Worm (Caenorhabditis elegans) whole organism, L4/young adult: ENCODE results near the gene osm-12.
"Not testable (repeated sequence)": the region's sequence is repeated elsewhere in the genome, so short reads cannot be mapped to it uniquely, and the experiment has no call there.

Experiments used
- W03F9.2 ChIP-seq: fragments of 150-350 bp; optimal IDR thresholded peaks from 2 replicates; lab custom pipeline; 2014; ENCODE audit warnings: missing biosample characterization, missing genetic modification characterization
- dao-5 ChIP-seq: sonication (generic microtip); optimal IDR thresholded peaks from 2 replicates; lab custom pipeline; 2016; ENCODE audit warnings: missing genotype, missing genetic modification characterization, moderate library complexity, missing compliant biosample characterization
- him-1 ChIP-seq: sonication (generic microtip); optimal IDR thresholded peaks from 2 replicates; lab custom pipeline; 2016; ENCODE audit warnings: missing genotype, missing genetic modification reagents, missing genetic modification characterization, missing compliant biosample characterization

osm-12 gene

DNA sequence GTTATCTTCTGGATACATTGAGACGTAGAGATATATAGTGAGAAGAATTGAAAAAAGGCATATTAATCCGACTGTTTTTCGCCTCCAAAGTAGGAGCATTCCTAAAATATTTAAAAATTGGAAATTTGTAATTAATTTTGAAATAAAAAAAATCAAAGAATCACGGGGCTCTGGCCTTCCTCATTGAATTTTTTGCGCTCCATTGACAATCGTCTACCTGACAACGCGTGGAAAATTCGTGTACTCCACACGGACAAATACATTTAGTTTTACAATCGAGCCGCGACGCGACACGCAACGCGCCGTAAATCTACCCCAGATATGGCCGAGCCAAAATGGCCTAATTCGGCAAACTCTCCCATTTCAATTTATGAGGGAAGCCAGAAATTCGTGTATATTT lies 25.2 kb downstream of the osm-12 start, which contains the start of gene gly-11:
Gene gly-11 (minus strand): TSS at position 101 of the 400 bp plus-strand sequence.
- not testable (repeated sequence) for TF ChIP-seq W03F9.2 (tag; lab: Kevin White, UChicago); him-1; dao-5

DNA sequence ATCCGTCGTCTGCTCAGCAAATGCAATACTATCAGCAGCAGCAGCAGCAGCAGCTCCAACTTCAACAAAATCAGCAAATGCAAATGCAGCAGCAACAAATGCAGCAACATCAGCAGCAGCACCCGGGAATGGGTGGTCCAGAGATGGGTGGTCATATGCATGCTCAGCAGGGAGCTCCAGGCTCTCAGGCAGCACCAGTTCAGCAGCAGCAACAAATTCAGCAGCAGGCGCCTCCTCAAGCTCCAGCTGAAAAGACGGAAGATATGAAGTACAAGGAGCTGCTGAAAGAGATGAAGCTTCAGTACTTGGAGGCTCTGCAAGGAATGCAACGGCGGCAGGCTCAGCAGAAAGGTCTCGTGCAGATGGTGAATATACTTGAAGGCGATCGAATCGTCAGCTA lies 35.3 kb downstream of the osm-12 start:
- no peak for TF ChIP-seq W03F9.2 (tag; lab: Kevin White, UChicago)
- TF ChIP-seq dao-5, result no peak
- no peak for TF ChIP-seq him-1

DNA sequence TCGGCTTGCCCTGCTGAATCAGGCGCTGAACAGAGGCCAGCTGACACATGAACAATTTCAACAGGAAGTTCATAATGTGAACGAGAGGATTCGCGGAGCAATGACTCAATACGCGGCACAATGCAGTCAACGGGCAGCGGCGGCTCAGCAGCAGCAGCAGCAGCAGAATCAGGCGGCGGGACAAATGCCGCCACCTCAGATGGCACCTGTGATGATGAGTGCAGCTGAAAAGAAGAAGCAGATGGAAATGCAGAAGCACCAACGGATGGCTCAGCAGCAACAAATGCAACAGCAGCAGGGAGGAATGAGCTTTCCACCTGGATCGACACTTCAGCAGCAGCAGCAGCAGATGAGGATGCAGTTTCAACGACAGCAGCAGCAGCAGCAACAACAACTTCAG lies 37.0 kb downstream of the osm-12 start:
- TF ChIP-seq W03F9.2 (tag; lab: Kevin White, UChicago), result no peak
- no peak for TF ChIP-seq dao-5
- TF ChIP-seq him-1, result no peak

- TF ChIP-seq dao-5, result no peak
- TF ChIP-seq W03F9.2 (tag; lab: Kevin White, UChicago), result no peak
- no peak for TF ChIP-seq him-1
These were observed 37.9 kb downstream of the osm-12 start for ce11 chrIII:12164414-12164813.

ce11 chrIII:12160929-12161328 lies 41.4 kb downstream of the osm-12 start:
- no peak for TF ChIP-seq dao-5
- TF ChIP-seq him-1, result no peak
- no peak for TF ChIP-seq W03F9.2 (tag; lab: Kevin White, UChicago)

DNA sequence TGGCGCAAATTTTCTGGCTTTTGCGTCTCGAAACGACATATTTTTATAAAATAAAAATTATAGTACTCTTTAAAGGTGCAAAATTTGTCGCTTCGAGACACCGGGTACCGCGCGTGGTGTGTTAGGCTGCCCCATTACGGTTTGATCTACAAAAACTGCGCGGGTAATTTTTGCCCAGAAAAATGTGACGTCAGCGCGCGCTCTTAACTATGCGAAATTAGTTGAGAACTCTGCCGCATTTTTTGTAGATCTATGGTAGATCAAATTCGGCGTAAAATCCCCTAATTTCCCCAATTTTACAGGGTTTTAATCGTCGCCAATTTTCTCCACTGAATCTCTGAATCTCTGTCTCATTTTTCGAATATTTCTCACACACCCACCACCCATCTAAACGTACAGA lies 41.9 kb downstream of the osm-12 start, which contains the start of gene Y75B8A.8:
Gene Y75B8A.8 (plus strand): TSS at position 301 of the 400 bp plus-strand sequence.
- TF ChIP-seq W03F9.2 (tag; lab: Kevin White, UChicago) (no peak), him-1 (no peak), dao-5 (no peak)

- TF ChIP-seq W03F9.2 (tag; lab: Kevin White, UChicago), result no peak
- TF ChIP-seq him-1, result no peak
- no peak for TF ChIP-seq dao-5
These were observed 43.1 kb downstream of the osm-12 start for ce11 chrIII:12159208-12159607.

- TF ChIP-seq dao-5, result no peak
These were observed 44.8 kb downstream of the osm-12 start for ce11 chrIII:12157576-12157975.

ce11 chrIII:12156582-12156981 lies 45.8 kb downstream of the osm-12 start:
- TF ChIP-seq him-1, result no peak
- TF ChIP-seq W03F9.2 (tag; lab: Kevin White, UChicago), result no peak
- no peak for TF ChIP-seq dao-5

DNA sequence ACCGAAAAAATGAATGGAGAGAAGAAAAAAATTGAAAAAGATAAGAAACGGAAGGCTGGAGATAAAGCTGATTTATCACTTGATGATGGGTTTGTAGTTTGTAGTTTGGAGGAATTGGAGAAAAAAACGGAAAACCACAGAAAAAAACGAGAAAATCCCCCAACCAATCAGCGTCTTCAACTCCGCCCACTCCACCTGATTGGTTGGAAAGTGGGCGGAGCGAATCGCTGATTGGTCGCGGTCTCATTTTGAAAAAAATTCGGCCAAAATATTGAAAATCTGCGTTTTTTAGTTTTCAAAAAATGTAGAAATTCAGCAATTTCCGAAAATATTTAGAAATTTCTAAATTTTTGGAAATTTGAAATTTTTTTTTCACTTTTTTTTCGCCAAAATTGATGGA lies 46.6 kb downstream of the osm-12 start:
- TF ChIP-seq dao-5 (no peak), W03F9.2 (tag; lab: Kevin White, UChicago) (no peak), him-1 (no peak)

DNA sequence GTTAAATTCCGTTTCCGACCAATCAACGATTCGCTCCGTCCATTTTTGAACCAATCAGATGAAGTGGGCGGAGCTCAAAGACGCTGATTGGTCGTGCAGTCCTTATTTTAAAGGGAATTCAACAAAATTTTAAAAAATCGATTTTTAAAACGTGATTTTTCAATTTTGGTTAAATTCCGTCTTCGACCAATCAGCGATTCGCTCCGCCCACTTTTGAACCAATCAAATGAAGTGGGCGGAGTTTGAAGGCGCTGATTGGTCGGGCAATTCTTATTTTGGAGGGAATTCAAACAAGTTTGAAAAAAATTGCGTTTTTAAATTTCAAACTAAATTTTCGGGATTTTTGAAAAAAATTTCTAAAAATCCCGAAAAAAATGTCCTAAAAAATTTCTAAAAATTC lies 48.8 kb downstream of the osm-12 start:
- TF ChIP-seq W03F9.2 (tag; lab: Kevin White, UChicago) (no peak), him-1 (no peak), dao-5 (no peak)

ce11 chrIII:12152599-12152998 lies 49.7 kb downstream of the osm-12 start, which contains the start of gene Y75B8A.7:
TSS of gene Y75B8A.7 (plus strand) at chrIII:12152899.
- TF ChIP-seq dao-5 (no peak), W03F9.2 (tag; lab: Kevin White, UChicago) (no peak), him-1 (no peak)

ce11 chrIII:12152157-12152556 lies 50.2 kb downstream of the osm-12 start:
- TF ChIP-seq W03F9.2 (tag; lab: Kevin White, UChicago) (no peak), him-1 (no peak), dao-5 (no peak)

DNA sequence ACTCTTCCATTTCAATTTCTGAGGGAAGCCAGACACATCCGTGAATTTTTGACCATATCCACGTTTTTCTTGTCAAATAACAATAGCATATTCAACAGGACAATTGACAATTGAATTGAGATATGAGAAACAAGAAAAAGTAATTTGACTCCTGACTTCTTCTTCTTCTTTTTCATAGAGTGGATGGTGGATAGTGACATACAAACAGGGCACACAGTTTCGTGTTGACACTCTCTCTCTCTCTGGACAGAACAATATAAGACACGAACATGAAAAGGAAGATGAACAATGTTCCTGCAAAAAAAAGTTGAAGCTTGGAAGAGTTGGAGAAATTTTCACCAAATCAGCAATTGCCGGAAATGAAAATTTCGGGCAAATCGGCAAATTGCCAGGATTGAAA lies 51.2 kb downstream of the osm-12 start:
- TF ChIP-seq W03F9.2 (tag; lab: Kevin White, UChicago) (no peak), dao-5 (no peak), him-1 (no peak)

DNA sequence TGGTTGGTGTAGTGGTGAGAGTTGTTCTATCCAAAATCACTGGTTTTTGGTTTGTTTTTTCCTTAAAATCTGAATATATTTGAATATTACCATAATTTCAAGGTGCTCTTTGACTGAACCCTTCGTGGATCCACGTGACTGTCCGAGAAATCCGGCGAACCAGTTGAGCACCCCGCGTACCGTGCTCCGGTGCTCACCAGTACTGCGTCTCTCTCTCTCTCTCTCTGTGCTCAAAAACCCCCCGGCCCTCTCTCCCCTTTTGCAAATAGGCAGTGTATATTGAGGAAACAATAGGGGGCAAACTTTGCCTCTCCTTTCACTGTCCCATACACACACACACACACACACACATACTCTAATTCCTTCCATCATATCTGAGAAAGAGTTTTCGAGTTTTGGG lies 52.4 kb downstream of the osm-12 start:
- no peak for TF ChIP-seq him-1
- TF ChIP-seq dao-5, result no peak
- no peak for TF ChIP-seq W03F9.2 (tag; lab: Kevin White, UChicago)

ce11 chrIII:12143792-12144191 lies 58.5 kb downstream of the osm-12 start:
- TF ChIP-seq W03F9.2 (tag; lab: Kevin White, UChicago) (no peak), him-1 (no peak), dao-5 (no peak)
